Worm (Caenorhabditis elegans) whole organism, L4 larva: ENCODE data around the gene msp-31.

Experiments
- F49E8.2 ChIP-seq: sonication (generic microtip); optimal IDR thresholded peaks from 2 replicates; lab custom pipeline; 2016; ENCODE audit warnings: missing compliant biosample characterization, mild to moderate bottlenecking, missing genetic modification characterization, borderline replicate concordance
- R02D3.7 ChIP-seq: fragments of 150-350 bp; sonication (generic microtip); optimal IDR thresholded peaks from 3 replicates; lab custom pipeline; 2014; ENCODE audit warnings: missing biosample characterization, missing genetic modification characterization
- Y48G9A.11 ChIP-seq: fragments of 200-800 bp; sonication (Bioruptor generic); IDR thresholded peaks from 2 replicates; pipeline ENCODE4 v1.3.6; 2022; ENCODE audit warnings: missing genetic modification reagents, missing genetic modification characterization, missing compliant biosample characterization
- ama-1 ChIP-seq: fragments of 150-350 bp; optimal IDR thresholded peaks from 2 replicates; lab custom pipeline; 2014; ENCODE audit warnings: inconsistent platforms, mixed read lengths
- ceh-82 ChIP-seq: sonication (generic microtip); optimal IDR thresholded peaks from 2 replicates; lab custom pipeline; 2017; ENCODE audit warnings: missing biosample characterization, missing genetic modification characterization
- fkh-10 ChIP-seq: fragments of 150-350 bp; optimal IDR thresholded peaks from 2 replicates; lab custom pipeline; 2014; ENCODE audit warnings: missing biosample characterization, missing genetic modification reagents, missing genetic modification characterization
- nhr-41 ChIP-seq: fragments of 200-800 bp; sonication (Bioruptor generic); IDR thresholded peaks from 2 replicates; pipeline ENCODE4 v1.3.6; 2022; ENCODE audit warnings: missing genetic modification reagents, missing genetic modification characterization, missing compliant biosample characterization
- nhr-76 ChIP-seq: fragments of 150-350 bp; optimal IDR thresholded peaks from 2 replicates; lab custom pipeline; 2014; ENCODE audit warnings: missing biosample characterization, missing genetic modification characterization
- spr-3 ChIP-seq: fragments of 200-800 bp; sonication (Bioruptor generic); optimal IDR thresholded peaks from 2 replicates; lab custom pipeline; 2018; ENCODE audit warnings: mild to moderate bottlenecking, missing genetic modification characterization, missing compliant biosample characterization
- unc-39 ChIP-seq: sonication (generic microtip); optimal IDR thresholded peaks from 2 replicates; lab custom pipeline; 2017; ENCODE audit warnings: missing biosample characterization, missing genetic modification characterization
- zag-1 ChIP-seq: fragments of 150-350 bp; optimal IDR thresholded peaks from 2 replicates; lab custom pipeline; 2014; ENCODE audit warnings: missing biosample characterization, missing genetic modification characterization
- zip-2 ChIP-seq: fragments of 150-350 bp; optimal IDR thresholded peaks from 2 replicates; lab custom pipeline; 2014; ENCODE audit warnings: missing biosample characterization, missing genetic modification characterization

- TF ChIP-seq nhr-41 (GFP tag; lab: Robert Waterston, UW) (no peak), spr-3 (no peak), unc-39 (tag; lab: Kevin White, UChicago) (no peak), F49E8.2 (tag; lab: Kevin White, UChicago) (no peak), fkh-10 (GFP tag; lab: Kevin White, UChicago) (no peak), zag-1 (tag; lab: Kevin White, UChicago) (no peak), zip-2 (tag; lab: Kevin White, UChicago) (no peak), nhr-76 (tag; lab: Kevin White, UChicago) (no peak), ceh-82 (tag; lab: Kevin White, UChicago) (no peak), Y48G9A.11 (GFP tag; lab: Robert Waterston, UW) (no peak), ama-1 (lab: Kevin White, UChicago) (no peak), R02D3.7 (tag; lab: Kevin White, UChicago) (no peak)
Observed at ce11 chrII:4882498-4882897, 33.9 kb downstream of the msp-31 start.
